Fruit fly (Drosophila melanogaster): ENCODE data around the gene Spase22-23.

The Spase22-23 gene

DNA sequence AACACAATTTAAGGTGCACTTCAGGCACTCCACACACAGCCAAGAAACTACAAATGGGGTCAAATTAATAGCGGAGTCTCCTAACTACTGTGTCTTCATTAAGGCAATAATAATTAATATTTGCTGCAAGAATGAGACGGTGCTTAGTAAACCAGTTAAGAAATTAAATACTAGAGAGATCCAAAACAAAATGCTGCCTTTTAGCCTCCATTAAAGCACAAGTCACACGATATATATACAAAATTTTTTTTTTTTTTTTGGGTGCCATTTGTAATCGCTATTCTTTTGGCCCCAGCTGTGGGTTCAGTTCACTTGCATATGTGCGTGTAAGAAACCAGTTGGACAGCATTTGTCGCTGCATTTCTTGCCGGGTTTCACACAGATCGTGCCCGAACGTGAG is 26.4 kb downstream of the Spase22-23 start (continued):
- TF ChIP-seq chinmo (GFP tag; IDR thresholded peaks at IDR 0.05; ENCODE audit: partially characterized antibody) (0 out of 4 replicates have a peak, but pooled peaks have one; percentile 27), Sox100B (GFP tag; optimal IDR thresholded peaks at IDR 0.05) (peak; percentile 50), CG11696 (GFP tag; IDR thresholded peaks at IDR 0.05) (peak; percentile 52), Hr78 (GFP tag; optimal IDR thresholded peaks at IDR 0.05) (peak in 1 of 2 experiments; percentile 5), Dad (GFP tag; optimal IDR thresholded peaks at IDR 0.05) (no peak), CG7928 (GFP tag; optimal IDR thresholded peaks at IDR 0.05) (no peak), sr (GFP tag; IDR thresholded peaks at IDR 0.05) (no peak), CG17328 (GFP tag; IDR thresholded peaks at IDR 0.05) (peak; percentile 29), insv (GFP tag; optimal IDR thresholded peaks at IDR 0.05) (no peak), CG17612 (GFP tag; IDR thresholded peaks at IDR 0.05) (no peak), CG18262 (tag; optimal IDR thresholded peaks at IDR 0.05) (peak; percentile 15), CG31441 (GFP tag; IDR thresholded peaks at IDR 0.05) (peak; percentile 55), ATbp (GFP tag; optimal IDR thresholded peaks at IDR 0.05) (peak; percentile 23), Med (GFP tag) (peak; percentile 47), CG11723 (GFP tag; optimal IDR thresholded peaks at IDR 0.05) (no peak), BtbVII (GFP tag; optimal IDR thresholded peaks at IDR 0.05) (no peak), Eip74EF (GFP tag; optimal IDR thresholded peaks at IDR 0.05) (peak in 1 of 2 experiments; percentile 43), scrt (GFP tag; optimal IDR thresholded peaks at IDR 0.05) (no peak), Xrp1 (GFP tag; IDR thresholded peaks at IDR 0.05) (peak; percentile 53; the same call in 1 of the 2 replicates), nmo (GFP tag; optimal IDR thresholded peaks at IDR 0.05) (peak; percentile 35), Mad (GFP tag; optimal IDR thresholded peaks at IDR 0.05) (no peak), phol (tag; optimal IDR thresholded peaks at IDR 0.05) (peak; percentile 44), CG6272 (GFP tag; IDR thresholded peaks at IDR 0.05) (no peak), E2f2 (GFP tag; IDR thresholded peaks at IDR 0.05) (peak; percentile 15; the same call in 1 of the 2 replicates), Asciz (GFP tag; optimal IDR thresholded peaks at IDR 0.05) (peak; percentile 34), CG13424 (tag; optimal IDR thresholded peaks at IDR 0.05) (peak; percentile 43), oc (tag; optimal IDR thresholded peaks at IDR 0.05) (peak; percentile 33), CG12391 (tag; optimal IDR thresholded peaks at IDR 0.05) (peak; percentile 23), CG18599 (GFP tag; optimal IDR thresholded peaks at IDR 0.05) (peak; percentile 2), zen (tag; optimal IDR thresholded peaks at IDR 0.05) (no peak), Ssrp (tag; optimal IDR thresholded peaks at IDR 0.05) (peak; percentile 6), hkb (optimal IDR thresholded peaks at IDR 0.05) (no peak), hkb (GFP tag; IDR thresholded peaks at IDR 0.05) (peak; percentile 43; the same call in 1 of the 2 replicates), vvl (GFP tag; IDR thresholded peaks at IDR 0.05) (peak; percentile 38; the same call in 1 of the 2 replicates), lbe (GFP tag; optimal IDR thresholded peaks at IDR 0.05) (peak; percentile 69), CG10979 (tag; optimal IDR thresholded peaks at IDR 0.05) (peak; percentile 10), az2 (GFP tag; optimal IDR thresholded peaks at IDR 0.05) (peak; percentile 21), GATAe (GFP tag; conservative IDR thresholded peaks at IDR 0.05) (no peak), psq (GFP tag; optimal IDR thresholded peaks at IDR 0.05) (no peak), Oli (tag; optimal IDR thresholded peaks at IDR 0.05) (peak; percentile 40), Ptx1 (GFP tag; IDR thresholded peaks at IDR 0.05) (0 out of 2 replicates have a peak, but pooled peaks have one; percentile 28), gem (tag; optimal IDR thresholded peaks at IDR 0.05) (peak; percentile 53), CG6854 (GFP tag; optimal IDR thresholded peaks at IDR 0.05) (no peak), Xbp1 (GFP tag; optimal IDR thresholded peaks at IDR 0.05) (peak; percentile 24), CG2712 (tag; optimal IDR thresholded peaks at IDR 0.05) (peak; percentile 47), CG7745 (tag; optimal IDR thresholded peaks at IDR 0.05) (no peak), sqz (GFP tag; optimal IDR thresholded peaks at IDR 0.05) (peak; percentile 46), unpg (GFP tag; optimal IDR thresholded peaks at IDR 0.05) (peak; percentile 36), CG2678 (tag; optimal IDR thresholded peaks at IDR 0.05) (peak; percentile 45), CG31224 (GFP tag; IDR thresholded peaks at IDR 0.05) (no peak)
